Fruit fly (Drosophila melanogaster) whole organism, wandering third instar larva: Measurements from ENCODE around the gene Cpr11B.

ENCODE experiments used
- CG32264 ChIP-seq: fragments of 200-800 bp; sonication (Bioruptor generic); optimal IDR thresholded peaks from 2 replicates; lab custom pipeline; 2016; ENCODE audit warnings: missing biosample characterization, missing genetic modification characterization
- GATAd ChIP-seq: sonication (Bioruptor generic); optimal IDR thresholded peaks from 2 replicates; lab custom pipeline; 2016; ENCODE audit warnings: missing biosample characterization, missing genetic modification characterization
- Hnf4 ChIP-seq: fragments of 200-800 bp; sonication (Bioruptor generic); optimal IDR thresholded peaks from 2 replicates; lab custom pipeline; 2016; ENCODE audit warnings: missing biosample characterization, mild to moderate bottlenecking, missing genetic modification characterization
- Hr78 ChIP-seq: fragments of >200 bp; optimal IDR thresholded peaks from 2 replicates; lab custom pipeline; 2017; ENCODE audit warnings: missing biosample characterization, missing genetic modification characterization
- Jra ChIP-seq: sonication (Bioruptor generic); optimal IDR thresholded peaks from 2 replicates; lab custom pipeline; 2016; ENCODE audit warnings: missing biosample characterization, missing genetic modification characterization
- N ChIP-seq: fragments of >200 bp; optimal IDR thresholded peaks from 2 replicates; lab custom pipeline; 2018; ENCODE audit warnings: missing biosample characterization, missing external identifiers, missing genetic modification characterization
- OdsH ChIP-seq: fragments of 200-800 bp; sonication (Bioruptor generic); optimal IDR thresholded peaks from 2 replicates; lab custom pipeline; 2016; ENCODE audit warnings: missing biosample characterization, mild to moderate bottlenecking, missing genetic modification characterization
- Rel ChIP-seq, 2 experiments: fragments of 200-800 bp; sonication (Bioruptor generic) in 1 of 2; optimal IDR thresholded peaks; 2 replicates in 1 of 2; 3 replicates in 1 of 2; lab custom pipeline; 2016 to 2019; ENCODE audit warnings: mild to moderate bottlenecking in 2 of 2, missing biosample characterization in 2 of 2, missing genetic modification characterization in 2 of 2, moderate library complexity in 1 of 2
- br ChIP-seq: fragments of 200-800 bp; sonication (Bioruptor generic); optimal IDR thresholded peaks from 2 replicates; lab custom pipeline; 2016; ENCODE audit warnings: missing biosample characterization, missing genetic modification characterization
- brk ChIP-seq: fragments of 200-800 bp; sonication (Bioruptor generic); optimal IDR thresholded peaks from 2 replicates; lab custom pipeline; 2016; ENCODE audit warnings: missing biosample characterization, mild to moderate bottlenecking, missing genetic modification characterization
- dsf ChIP-seq: sonication (Bioruptor generic); optimal IDR thresholded peaks from 2 replicates; lab custom pipeline; 2016; ENCODE audit warnings: missing biosample characterization, missing genetic modification characterization, borderline replicate concordance
- ey ChIP-seq: fragments of 200-800 bp; sonication (Bioruptor generic); optimal IDR thresholded peaks from 2 replicates; lab custom pipeline; 2016; ENCODE audit warnings: missing biosample characterization, missing genetic modification characterization
- fru ChIP-seq: fragments of 200-800 bp; sonication (Bioruptor generic); optimal IDR thresholded peaks from 3 replicates; lab custom pipeline; 2016; ENCODE audit warnings: missing biosample characterization, mild to moderate bottlenecking, missing genetic modification characterization
- jim ChIP-seq: fragments of 175-275, 200-325 bp; sonication (Bioruptor generic); optimal IDR thresholded peaks from 2 replicates; lab custom pipeline; 2016; ENCODE audit warnings: missing biosample characterization, mild to moderate bottlenecking, missing genetic modification characterization
- pan ChIP-seq: fragments of >200 bp; optimal IDR thresholded peaks from 2 replicates; lab custom pipeline; 2017
- psq ChIP-seq: fragments of 200-800 bp; sonication (Bioruptor generic); optimal IDR thresholded peaks from 3 replicates; lab custom pipeline; 2017; ENCODE audit warnings: missing biosample characterization, mild to moderate bottlenecking, missing genetic modification characterization, moderate library complexity
- rgr ChIP-seq: fragments of 200-800 bp; sonication (Bioruptor generic); optimal IDR thresholded peaks from 3 replicates; lab custom pipeline; 2016; ENCODE audit warnings: missing biosample characterization, mild to moderate bottlenecking, missing genetic modification characterization
- sage ChIP-seq: fragments of 200-800 bp; sonication (Bioruptor generic); optimal IDR thresholded peaks from 2 replicates; lab custom pipeline; 2016; ENCODE audit warnings: missing biosample characterization, mild to moderate bottlenecking, missing genetic modification characterization
- sv ChIP-seq: fragments of 200-800 bp; sonication (Bioruptor generic); optimal IDR thresholded peaks from 3 replicates; lab custom pipeline; 2016; ENCODE audit warnings: missing biosample characterization, missing genetic modification characterization
- tai ChIP-seq: sonication (Bioruptor generic); optimal IDR thresholded peaks from 2 replicates; lab custom pipeline; 2016; ENCODE audit warnings: missing biosample characterization, missing genetic modification characterization

Gene Cpr11B

DNA sequence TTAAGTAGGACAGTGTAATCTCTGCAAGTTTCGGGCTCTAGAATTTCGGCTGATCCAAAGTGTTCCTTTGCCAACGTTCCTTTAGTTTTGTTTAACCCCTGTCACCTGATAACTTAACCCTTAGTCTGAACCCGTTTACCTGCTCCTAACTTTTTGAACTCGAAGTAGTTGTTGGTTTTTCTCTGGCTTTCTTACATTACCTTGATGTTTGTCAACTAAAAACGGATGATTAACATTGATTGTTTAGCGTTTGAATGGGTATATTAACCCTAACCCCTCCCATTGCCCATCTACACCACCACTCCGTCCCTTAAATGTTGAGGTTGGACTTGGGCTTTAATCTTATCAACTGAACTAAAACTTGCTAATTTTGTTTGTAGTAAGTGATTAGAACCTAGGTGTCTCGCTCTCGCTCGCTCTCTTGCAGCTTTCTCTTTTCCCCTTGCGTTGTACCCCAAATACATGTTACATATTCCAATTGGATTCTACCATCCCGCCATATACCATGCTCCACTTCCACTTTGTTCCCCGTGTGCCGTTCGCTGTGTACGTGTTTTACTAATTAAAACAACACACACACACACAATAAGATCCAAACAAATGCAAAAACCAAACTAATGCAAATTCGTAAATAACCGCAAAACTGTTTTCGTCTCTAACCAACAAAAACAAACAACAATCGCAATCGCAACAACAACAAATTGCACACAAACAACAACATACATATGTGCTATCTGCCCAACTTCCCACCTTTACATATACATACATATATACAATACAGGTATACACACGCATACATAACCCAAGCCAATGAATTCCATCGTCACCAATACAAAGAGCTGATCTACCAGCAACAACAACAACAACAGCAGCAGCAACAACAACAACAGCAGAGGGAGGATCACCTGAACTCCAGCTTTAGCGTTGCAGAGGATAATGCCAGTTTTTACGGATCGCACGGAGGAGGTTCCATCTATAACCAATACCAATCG is 48.2 kb downstream of the Cpr11B start:
- TF ChIP-seq OdsH (GFP tag; lab: Kevin White, UChicago): no peak
- no peak for TF ChIP-seq rgr
- no peak for TF ChIP-seq Jra (GFP tag; lab: Kevin White, UChicago)
- TF ChIP-seq sv (GFP tag; lab: Kevin White, UChicago): no peak
- TF ChIP-seq brk: no peak
- TF ChIP-seq fru (GFP tag; lab: Kevin White, UChicago): no peak
- no peak for TF ChIP-seq sage
- TF ChIP-seq jim (GFP tag; lab: Kevin White, UChicago): no peak
- no peak for TF ChIP-seq CG32264
- TF ChIP-seq pan (lab: Kevin White, UChicago): no peak
- TF ChIP-seq Hnf4 (GFP tag; lab: Kevin White, UChicago): no peak
- TF ChIP-seq ey (GFP tag; lab: Kevin White, UChicago): no peak
- no peak for TF ChIP-seq GATAd
- no peak for TF ChIP-seq dsf (GFP tag; lab: Kevin White, UChicago)
- no peak for TF ChIP-seq tai (GFP tag; lab: Kevin White, UChicago)
- no peak for TF ChIP-seq Rel (GFP tag; optimal IDR thresholded peaks at IDR 0.05; lab: Kevin White, UChicago)
- TF ChIP-seq Rel (tag; optimal IDR thresholded peaks at IDR 0.05; lab: Kevin White, UChicago): no peak
- no peak for TF ChIP-seq br (GFP tag; lab: Kevin White, UChicago)
- TF ChIP-seq N (GFP tag; lab: Kevin White, UChicago): no peak
- no peak for TF ChIP-seq Hr78 (GFP tag; lab: Kevin White, UChicago)
- no peak for TF ChIP-seq psq (GFP tag; lab: Kevin White, UChicago)
